Fruit fly (Drosophila melanogaster) whole organism, embryonic: ENCODE data around the gene CG12310.

Experiments used
- CG10462 ChIP-seq: fragments of 200-800 bp; sonication (Bioruptor generic); optimal IDR thresholded peaks from 2 replicates; lab custom pipeline; 2016; ENCODE audit warnings: missing biosample characterization, missing genetic modification characterization
- CG12769 ChIP-seq: fragments of 200-800 bp; sonication (Bioruptor generic); optimal IDR thresholded peaks from 2 replicates; lab custom pipeline; 2019; ENCODE audit warnings: missing biosample characterization, mild to moderate bottlenecking, missing genetic modification characterization, moderate library complexity
- CG13624 ChIP-seq: fragments of 200-800 bp; sonication (Bioruptor generic); optimal IDR thresholded peaks from 2 replicates; lab custom pipeline; 2016; ENCODE audit warnings: missing biosample characterization, missing genetic modification characterization
- CG1529 ChIP-seq: fragments of 200-800 bp; sonication (Bioruptor generic); optimal IDR thresholded peaks from 3 replicates; lab custom pipeline; 2018; ENCODE audit warnings: missing biosample characterization, missing genetic modification characterization
- CG1603 ChIP-seq: fragments of 200-800 bp; sonication (Bioruptor generic); optimal IDR thresholded peaks from 2 replicates; lab custom pipeline; 2019; ENCODE audit warnings: missing biosample characterization, mild to moderate bottlenecking, missing genetic modification characterization, moderate library complexity
- CG16815 ChIP-seq: fragments of 200-800 bp; sonication (Bioruptor generic); optimal IDR thresholded peaks from 3 replicates; lab custom pipeline; 2017; ENCODE audit warnings: missing biosample characterization, mild to moderate bottlenecking, missing genetic modification characterization
- CG17361 ChIP-seq: fragments of 200-800 bp; sonication (Bioruptor generic); IDR thresholded peaks from 3 replicates; pipeline ENCODE4 v1.3.6; 2022; ENCODE audit warnings: missing biosample characterization, missing genetic modification characterization
- CG18011 ChIP-seq: fragments of 200-800 bp; sonication (Bioruptor generic); optimal IDR thresholded peaks from 2 replicates; lab custom pipeline; 2017; ENCODE audit warnings: missing biosample characterization, missing genetic modification characterization, mild to moderate bottlenecking, moderate library complexity, missing genotype
- CG18262 ChIP-seq: fragments of 200-800 bp; optimal IDR thresholded peaks from 3 replicates; lab custom pipeline; 2019; ENCODE audit warnings: missing biosample characterization, mild to moderate bottlenecking, missing genetic modification characterization, moderate library complexity
- CG18476 ChIP-seq: fragments of 200-800 bp; sonication (Bioruptor generic); optimal IDR thresholded peaks from 2 replicates; lab custom pipeline; 2016; ENCODE audit warnings: missing biosample characterization, mild to moderate bottlenecking, missing genetic modification characterization
- CG33213 ChIP-seq: fragments of 200-800 bp; sonication (Bioruptor generic); optimal IDR thresholded peaks from 3 replicates; lab custom pipeline; 2016; ENCODE audit warnings: missing biosample characterization, missing genetic modification characterization
- CG42726 ChIP-seq: fragments of 200-800 bp; sonication (Bioruptor generic); IDR thresholded peaks from 2 replicates; pipeline ENCODE4 v1.3.6; 2022; ENCODE audit warnings: missing biosample characterization, missing genetic modification characterization; ENCODE audit not compliant: partially characterized antibody
- CG4617 ChIP-seq: fragments of 200-800 bp; sonication (Bioruptor generic); optimal IDR thresholded peaks from 3 replicates; lab custom pipeline; 2016; ENCODE audit warnings: missing biosample characterization, missing genetic modification characterization, borderline replicate concordance
- CG6254 ChIP-seq: fragments of 200-800 bp; sonication (Bioruptor generic); optimal IDR thresholded peaks from 3 replicates; lab custom pipeline; 2017; ENCODE audit warnings: mild to moderate bottlenecking, missing biosample characterization, missing genetic modification reagents, missing genetic modification characterization
- CG7839 ChIP-seq: fragments of 200-800 bp; sonication (Bioruptor generic); optimal IDR thresholded peaks from 3 replicates; lab custom pipeline; 2018; ENCODE audit warnings: missing biosample characterization, mild to moderate bottlenecking, missing genetic modification characterization, moderate library complexity
- CG9437 ChIP-seq: fragments of 200-800 bp; sonication (Bioruptor generic); optimal IDR thresholded peaks from 2 replicates; lab custom pipeline; 2018; ENCODE audit warnings: missing biosample characterization, mild to moderate bottlenecking, missing genetic modification characterization
- Camta ChIP-seq: fragments of 200-800 bp; sonication (Bioruptor generic); optimal IDR thresholded peaks from 2 replicates; lab custom pipeline; 2016; ENCODE audit warnings: missing biosample characterization, missing genetic modification characterization
- E2f1 ChIP-seq: fragments of 200-800 bp; sonication (Bioruptor generic); IDR thresholded peaks from 2 replicates; pipeline ENCODE4 v1.3.6; 2022; ENCODE audit warnings: missing biosample characterization, missing genetic modification characterization
- E2f2 ChIP-seq: fragments of 200-800 bp; sonication (Bioruptor generic); IDR thresholded peaks from 2 replicates; pipeline ENCODE4 v1.3.6; 2022; ENCODE audit warnings: missing biosample characterization, missing genetic modification characterization
- HLH54F ChIP-seq: fragments of 200-800 bp; sonication (Bioruptor generic); optimal IDR thresholded peaks from 3 replicates; lab custom pipeline; 2016; ENCODE audit warnings: missing biosample characterization, missing genetic modification characterization
- Hand ChIP-seq: fragments of 200-800 bp; sonication (Bioruptor generic); optimal IDR thresholded peaks from 2 replicates; lab custom pipeline; 2017; ENCODE audit warnings: mild to moderate bottlenecking, missing biosample characterization, missing genetic modification reagents, missing genetic modification characterization
- Hsf ChIP-seq: fragments of 200-800 bp; sonication (Bioruptor generic); optimal IDR thresholded peaks from 3 replicates; lab custom pipeline; 2016; ENCODE audit warnings: missing biosample characterization, missing genetic modification characterization
- Myb ChIP-seq: fragments of 200-800 bp; sonication (Bioruptor generic); optimal IDR thresholded peaks from 2 replicates; lab custom pipeline; 2016; ENCODE audit warnings: missing biosample characterization, missing genetic modification characterization
- NC2β ChIP-seq: fragments of 200-800 bp; sonication (Bioruptor generic); optimal IDR thresholded peaks from 2 replicates; lab custom pipeline; 2016; ENCODE audit warnings: missing biosample characterization, missing genetic modification characterization
- Opbp ChIP-seq: fragments of 200-800 bp; sonication (Bioruptor generic); IDR thresholded peaks from 3 replicates; pipeline ENCODE4 v1.3.6; 2022; ENCODE audit warnings: missing biosample characterization, missing genetic modification characterization; ENCODE audit not compliant: partially characterized antibody
- PHDP ChIP-seq: fragments of 200-800 bp; sonication (Bioruptor generic); optimal IDR thresholded peaks from 3 replicates; lab custom pipeline; 2018; ENCODE audit warnings: missing biosample characterization, mild to moderate bottlenecking, missing genetic modification characterization, moderate library complexity
- aop ChIP-seq: fragments of 200-800 bp; sonication (Bioruptor generic); IDR thresholded peaks from 2 replicates; pipeline ENCODE4 v1.3.6; 2022; ENCODE audit warnings: missing biosample characterization, missing genetic modification characterization
- bbx ChIP-seq: fragments of 200-800 bp; sonication (Bioruptor generic); IDR thresholded peaks from 2 replicates; pipeline ENCODE4 v1.3.6; 2022; ENCODE audit warnings: missing biosample characterization, missing genetic modification characterization; ENCODE audit not compliant: partially characterized antibody
- bowl ChIP-seq: fragments of 200-800 bp; sonication (Bioruptor generic); IDR thresholded peaks from 2 replicates; pipeline ENCODE4 v1.3.6; 2022; ENCODE audit warnings: missing biosample characterization, missing genetic modification characterization
- danr ChIP-seq: fragments of 200-800 bp; sonication (Bioruptor generic); IDR thresholded peaks from 2 replicates; pipeline ENCODE4 v1.3.6; 2022; ENCODE audit warnings: missing biosample characterization, missing genetic modification characterization
- dmrt99B ChIP-seq: fragments of 200-800 bp; sonication (Bioruptor generic); optimal IDR thresholded peaks from 2 replicates; lab custom pipeline; 2018; ENCODE audit warnings: missing biosample characterization, mild to moderate bottlenecking, missing genetic modification characterization, moderate library complexity
- en ChIP-seq: fragments of 200-800 bp; sonication (Bioruptor generic); optimal IDR thresholded peaks from 2 replicates; lab custom pipeline; 2016; ENCODE audit warnings: missing biosample characterization, missing genetic modification characterization
- eyg ChIP-seq: fragments of 200-800 bp; sonication (Bioruptor generic); optimal IDR thresholded peaks from 3 replicates; lab custom pipeline; 2016; ENCODE audit warnings: missing biosample characterization, missing genetic modification characterization
- gcm2 ChIP-seq: fragments of 200-800 bp; sonication (Bioruptor generic); optimal IDR thresholded peaks from 2 replicates; lab custom pipeline; 2016; ENCODE audit warnings: missing biosample characterization, missing genetic modification characterization
- gem ChIP-seq: fragments of 200-800 bp; sonication (Bioruptor generic); optimal IDR thresholded peaks from 2 replicates; lab custom pipeline; 2019; ENCODE audit warnings: missing biosample characterization, mild to moderate bottlenecking, missing genetic modification characterization, moderate library complexity
- gfzf ChIP-seq: fragments of 200-800 bp; sonication (Bioruptor generic); optimal IDR thresholded peaks from 2 replicates; lab custom pipeline; 2016; ENCODE audit warnings: missing biosample characterization, mild to moderate bottlenecking, missing genetic modification characterization, moderate library complexity
- grau ChIP-seq: fragments of 200-800 bp; optimal IDR thresholded peaks from 3 replicates; lab custom pipeline; 2019; ENCODE audit warnings: missing biosample characterization, mild to moderate bottlenecking, missing genetic modification characterization, moderate library complexity
- gt ChIP-seq: fragments of 200-800 bp; sonication (Bioruptor generic); IDR thresholded peaks from 2 replicates; pipeline ENCODE4 v1.3.6; 2022; ENCODE audit warnings: missing biosample characterization, missing genetic modification characterization
- hbn ChIP-seq: fragments of 200-800 bp; sonication (Bioruptor generic); IDR thresholded peaks from 2 replicates; pipeline ENCODE4 v1.3.6; 2022; ENCODE audit warnings: missing biosample characterization, missing genetic modification characterization; ENCODE audit not compliant: partially characterized antibody
- hkb ChIP-seq, 2 experiments: fragments of 200-800 bp in 1 of 2; fragments of >200 bp in 1 of 2; sonication (Bioruptor generic) in 1 of 2; IDR thresholded peaks in 1 of 2; optimal IDR thresholded peaks in 1 of 2; 2 replicates each; pipeline versions ENCODE4 v1.3.6 to Lab custom; 2017 to 2022; ENCODE audit warnings: missing biosample characterization in 1 of 2, missing genetic modification characterization in 1 of 2
- lab ChIP-seq: fragments of 200-800 bp; sonication (Bioruptor generic); optimal IDR thresholded peaks from 3 replicates; lab custom pipeline; 2017; ENCODE audit warnings: missing biosample characterization, missing genetic modification characterization, mild to moderate bottlenecking, moderate library complexity, missing genetic modification reagents
- mirr ChIP-seq: fragments of 200-800 bp; sonication (Bioruptor generic); optimal IDR thresholded peaks from 3 replicates; lab custom pipeline; 2018; ENCODE audit warnings: missing biosample characterization, mild to moderate bottlenecking, missing genetic modification characterization
- nau ChIP-seq: fragments of 200-800 bp; sonication (Bioruptor generic); optimal IDR thresholded peaks from 3 replicates; lab custom pipeline; 2017; ENCODE audit warnings: missing biosample characterization, mild to moderate bottlenecking, missing genetic modification characterization, missing genetic modification reagents
- nerfin-2 ChIP-seq: fragments of 200-800 bp; sonication (Bioruptor generic); IDR thresholded peaks from 2 replicates; pipeline ENCODE4 v1.3.6; 2022; ENCODE audit warnings: missing biosample characterization, missing genetic modification characterization; ENCODE audit not compliant: partially characterized antibody
- peb ChIP-seq: fragments of 200-800 bp; sonication (Bioruptor generic); IDR thresholded peaks from 2 replicates; pipeline ENCODE4 v1.3.6; 2022; ENCODE audit warnings: missing biosample characterization, missing genetic modification characterization
- pho ChIP-seq: fragments of 200-800 bp; sonication (Bioruptor generic); optimal IDR thresholded peaks from 2 replicates; lab custom pipeline; 2016; ENCODE audit warnings: missing biosample characterization, missing genetic modification characterization
- sima ChIP-seq: fragments of 200-800 bp; sonication (Bioruptor generic); optimal IDR thresholded peaks from 2 replicates; lab custom pipeline; 2016; ENCODE audit warnings: missing biosample characterization, missing genetic modification characterization
- toy ChIP-seq: fragments of 200-800 bp; sonication (Bioruptor generic); IDR thresholded peaks from 2 replicates; pipeline ENCODE4 v1.3.6; 2022; ENCODE audit warnings: missing biosample characterization, missing genetic modification characterization
- ttk ChIP-seq: fragments of 200-800 bp; sonication (Bioruptor generic); IDR thresholded peaks from 2 replicates; pipeline ENCODE4 v2.1.2; 2022; ENCODE audit warnings: missing biosample characterization, missing genetic modification characterization
- zfh2 ChIP-seq: fragments of 200-800 bp; sonication (Bioruptor generic); optimal IDR thresholded peaks from 2 replicates; lab custom pipeline; 2016; ENCODE audit warnings: missing biosample characterization, missing genetic modification characterization

The CG12310 gene

dm6 chr3L:15097878-15098520 is 47.4 kb upstream of the CG12310 start, which contains the start of gene Ctps (continued):
- TF ChIP-seq lab (GFP tag; lab: Kevin White, UChicago), result peak; percentile 24
- TF ChIP-seq E2f1 (GFP tag; lab: Robert Waterston, UW), result no peak
- TF ChIP-seq hbn (GFP tag; lab: Robert Waterston, UW), result no peak
- TF ChIP-seq CG7839 (tag; lab: Kevin White, UChicago), result no peak
- TF ChIP-seq nau, result peak; percentile 25
- TF ChIP-seq bowl (GFP tag; lab: Robert Waterston, UW), result no peak
- TF ChIP-seq CG16815, result no peak
- no peak for TF ChIP-seq nerfin-2 (GFP tag; lab: Robert Waterston, UW)
- TF ChIP-seq PHDP (tag; lab: Kevin White, UChicago), result no peak
- TF ChIP-seq en (GFP tag; lab: Kevin White, UChicago), result no peak
- TF ChIP-seq eyg (GFP tag; lab: Kevin White, UChicago), result no peak
- no peak for TF ChIP-seq HLH54F (GFP tag; lab: Kevin White, UChicago)
- peak; percentile 24 for TF ChIP-seq CG13624 (GFP tag; lab: Kevin White, UChicago)
- no peak for TF ChIP-seq Hand (GFP tag; lab: Kevin White, UChicago)
- no peak for TF ChIP-seq CG18262 (tag; lab: Kevin White, UChicago)
- no peak for TF ChIP-seq CG9437 (GFP tag; lab: Kevin White, UChicago)
- TF ChIP-seq pho (GFP tag; lab: Kevin White, UChicago), result no peak
- no peak for TF ChIP-seq toy (GFP tag; lab: Robert Waterston, UW)
- TF ChIP-seq hkb (optimal IDR thresholded peaks at IDR 0.05; lab: Kevin White, UChicago), result no peak
- no peak for TF ChIP-seq hkb (GFP tag; IDR thresholded peaks at IDR 0.05; lab: Robert Waterston, UW)
- no peak for TF ChIP-seq ttk (GFP tag; lab: Robert Waterston, UW)
- TF ChIP-seq aop, result no peak
- TF ChIP-seq CG10462 (GFP tag; lab: Kevin White, UChicago), result no peak
- no peak for TF ChIP-seq gcm2
- TF ChIP-seq CG1603 (tag; lab: Kevin White, UChicago), result peak; percentile 66
- TF ChIP-seq bbx, result no peak
- TF ChIP-seq gfzf (GFP tag; lab: Kevin White, UChicago), result peak; percentile 82
- peak; percentile 90 for TF ChIP-seq E2f2 (GFP tag; lab: Robert Waterston, UW)
- peak; percentile 34 for TF ChIP-seq CG33213 (GFP tag; lab: Kevin White, UChicago)
- TF ChIP-seq CG17361 (GFP tag; lab: Robert Waterston, UW), result no peak
- TF ChIP-seq mirr, result no peak
- no peak for TF ChIP-seq CG6254 (GFP tag; lab: Kevin White, UChicago)
- TF ChIP-seq NC2β (GFP tag; lab: Kevin White, UChicago), result no peak
- TF ChIP-seq CG18476 (GFP tag; lab: Kevin White, UChicago), result no peak
- no peak for TF ChIP-seq dmrt99B (tag; lab: Kevin White, UChicago)
- no peak for TF ChIP-seq gem (tag; lab: Kevin White, UChicago)
- TF ChIP-seq sima (GFP tag; lab: Kevin White, UChicago), result no peak
- peak; percentile 43 for TF ChIP-seq Myb (GFP tag; lab: Kevin White, UChicago)
- TF ChIP-seq CG12769 (tag; lab: Kevin White, UChicago), result peak; percentile 2
- no peak for TF ChIP-seq zfh2
- TF ChIP-seq danr (GFP tag; lab: Robert Waterston, UW), result no peak
- TF ChIP-seq grau (tag; lab: Kevin White, UChicago), result no peak
- TF ChIP-seq CG42726, result no peak
- peak; percentile 3 for TF ChIP-seq Hsf (GFP tag; lab: Kevin White, UChicago)
- TF ChIP-seq gt (GFP tag; lab: Robert Waterston, UW), result no peak
- TF ChIP-seq CG18011 (GFP tag; lab: Kevin White, UChicago), result no peak
- peak; percentile 38 for TF ChIP-seq CG4617
- no peak for TF ChIP-seq CG1529 (GFP tag; lab: Kevin White, UChicago)
- no peak for TF ChIP-seq Opbp (GFP tag; lab: Robert Waterston, UW)
- TF ChIP-seq Camta (GFP tag; lab: Kevin White, UChicago), result no peak
- TF ChIP-seq peb (GFP tag; lab: Robert Waterston, UW), result 0 out of 2 replicates have a peak, but pooled peaks have one; percentile 16
